Worm (Caenorhabditis elegans) whole organism, L3 larva: Measurements from ENCODE around the gene Y55F3BL.4.
A peak's percentile ranks its signal among the peaks of the same experiment; 100 is the strongest.

Experiments used
- R02D3.7 ChIP-seq: fragments of 150-350 bp; optimal IDR thresholded peaks from 2 replicates; lab custom pipeline; 2014; ENCODE audit warnings: missing biosample characterization, missing genetic modification characterization
- aly-2 ChIP-seq: fragments of 150-350 bp; optimal IDR thresholded peaks from 2 replicates; lab custom pipeline; 2014; ENCODE audit warnings: missing biosample characterization, missing genetic modification characterization
- ceh-82 ChIP-seq: fragments of 150-350 bp; optimal IDR thresholded peaks from 2 replicates; lab custom pipeline; 2014; ENCODE audit warnings: missing biosample characterization, missing genetic modification characterization
- ceh-9 ChIP-seq: sonication (generic microtip); optimal IDR thresholded peaks from 2 replicates; lab custom pipeline; 2018; ENCODE audit warnings: missing biosample characterization, missing genetic modification characterization
- egl-27 ChIP-seq: sonication (generic microtip); optimal IDR thresholded peaks from 4 replicates; lab custom pipeline; 2017; ENCODE audit warnings: missing biosample characterization, missing genetic modification reagents, missing genetic modification characterization
- egl-5 ChIP-seq: fragments of 150-350 bp; optimal IDR thresholded peaks from 2 replicates; lab custom pipeline; 2017; ENCODE audit warnings: missing biosample characterization, missing genetic modification reagents, missing genetic modification characterization, inconsistent platforms
- elt-1 ChIP-seq: fragments of 150-350 bp; optimal IDR thresholded peaks from 2 replicates; lab custom pipeline; 2014; ENCODE audit warnings: missing biosample characterization, missing genetic modification characterization
- elt-2 ChIP-seq: sonication (generic microtip); optimal IDR thresholded peaks from 2 replicates; lab custom pipeline; 2016; ENCODE audit warnings: missing genetic modification reagents, mild to moderate bottlenecking, missing genetic modification characterization, missing compliant biosample characterization
- elt-3 ChIP-seq, 3 experiments: fragments of 150-350 bp in 1 of 3; sonication (generic microtip) in 2 of 3; optimal IDR thresholded peaks; 2 replicates in 2 of 3; 4 replicates in 1 of 3; lab custom pipeline; 2014 to 2017; ENCODE audit warnings: missing biosample characterization in 3 of 3, missing genetic modification characterization in 3 of 3
- eor-1 ChIP-seq, 2 experiments: fragments of 150-350 bp; optimal IDR thresholded peaks; 2 replicates each; lab custom pipeline; 2014 to 2018; ENCODE audit warnings: missing biosample characterization in 2 of 2, missing genetic modification characterization in 2 of 2
- fkh-2 ChIP-seq: fragments of 150-350 bp; optimal IDR thresholded peaks from 2 replicates; lab custom pipeline; 2014; ENCODE audit warnings: missing biosample characterization, missing genetic modification reagents, missing genetic modification characterization
- fos-1 ChIP-seq: fragments of 150-350 bp; optimal IDR thresholded peaks from 2 replicates; lab custom pipeline; 2014; ENCODE audit warnings: missing biosample characterization, missing genetic modification characterization
- hmg-11 ChIP-seq: sonication (generic microtip); optimal IDR thresholded peaks from 2 replicates; lab custom pipeline; 2016; ENCODE audit warnings: missing genetic modification characterization, missing compliant biosample characterization
- lin-15B ChIP-seq: fragments of 150-350 bp; optimal IDR thresholded peaks from 2 replicates; lab custom pipeline; 2014; ENCODE audit warnings: missing biosample characterization, missing genetic modification characterization
- lsy-12 ChIP-seq: sonication (generic microtip); optimal IDR thresholded peaks from 2 replicates; lab custom pipeline; 2016; ENCODE audit warnings: mild to moderate bottlenecking, missing genetic modification characterization, missing compliant biosample characterization
- mdl-1 ChIP-seq: fragments of 150-350 bp; optimal IDR thresholded peaks from 2 replicates; lab custom pipeline; 2014; ENCODE audit warnings: missing biosample characterization, missing genetic modification characterization
- mml-1 ChIP-seq: fragments of 150-350 bp; sonication (generic microtip); optimal IDR thresholded peaks from 3 replicates; lab custom pipeline; 2014; ENCODE audit warnings: missing biosample characterization, missing genetic modification characterization
- nfya-1 ChIP-seq: sonication (generic microtip); optimal IDR thresholded peaks from 2 replicates; lab custom pipeline; 2017; ENCODE audit warnings: missing genetic modification characterization, mild to moderate bottlenecking, missing compliant biosample characterization, antibody characterized with exemption, moderate library complexity; ENCODE audit not compliant: insufficient read depth
- nhr-11 ChIP-seq: fragments of 150-350 bp; optimal IDR thresholded peaks from 2 replicates; lab custom pipeline; 2014; ENCODE audit warnings: missing biosample characterization, missing genetic modification characterization
- nhr-23 ChIP-seq: fragments of 150-350 bp; optimal IDR thresholded peaks from 2 replicates; lab custom pipeline; 2014; ENCODE audit warnings: missing biosample characterization, missing genetic modification reagents, missing genetic modification characterization
- nhr-43 ChIP-seq: sonication (generic microtip); optimal IDR thresholded peaks from 2 replicates; lab custom pipeline; 2016; ENCODE audit warnings: mild to moderate bottlenecking, missing genetic modification characterization, missing compliant biosample characterization; ENCODE audit not compliant: poor library complexity, severe bottlenecking
- nhr-67 ChIP-seq: fragments of 150-350 bp; optimal IDR thresholded peaks from 2 replicates; lab custom pipeline; 2014; ENCODE audit warnings: missing biosample characterization, missing genetic modification characterization
- nhr-76 ChIP-seq: fragments of 150-350 bp; sonication (generic microtip); optimal IDR thresholded peaks from 5 replicates; lab custom pipeline; 2014; ENCODE audit warnings: missing biosample characterization, missing genetic modification characterization
- pha-4 ChIP-seq: fragments of 150-350 bp; optimal IDR thresholded peaks from 2 replicates; lab custom pipeline; 2014; ENCODE audit warnings: missing biosample characterization, missing genetic modification reagents, missing genetic modification characterization
- pqm-1 ChIP-seq: fragments of 150-350 bp; optimal IDR thresholded peaks from 2 replicates; lab custom pipeline; 2017; ENCODE audit warnings: missing biosample characterization, missing genetic modification characterization, inconsistent platforms
- skn-1 ChIP-seq: fragments of 150-350 bp; optimal IDR thresholded peaks from 2 replicates; lab custom pipeline; 2014; ENCODE audit warnings: missing biosample characterization, missing genetic modification characterization
- snpc-4 ChIP-seq: fragments of 150-350 bp; optimal IDR thresholded peaks from 2 replicates; lab custom pipeline; 2014; ENCODE audit warnings: missing biosample characterization, missing genetic modification characterization
- unc-39 ChIP-seq: sonication (generic microtip); optimal IDR thresholded peaks from 4 replicates; lab custom pipeline; 2017; ENCODE audit warnings: missing biosample characterization, missing genetic modification characterization
- unc-62 ChIP-seq: fragments of 150-350 bp; sonication (generic microtip); optimal IDR thresholded peaks from 4 replicates; lab custom pipeline; 2014; ENCODE audit warnings: missing biosample characterization, missing genetic modification reagents, missing genetic modification characterization
- zag-1 ChIP-seq: fragments of 150-350 bp; optimal IDR thresholded peaks from 2 replicates; lab custom pipeline; 2014; ENCODE audit warnings: missing biosample characterization, missing genetic modification characterization
- ztf-11 ChIP-seq: fragments of 150-350 bp; optimal IDR thresholded peaks from 2 replicates; lab custom pipeline; 2014; ENCODE audit warnings: missing biosample characterization, missing genetic modification characterization
- ztf-4 ChIP-seq: fragments of 150-350 bp; optimal IDR thresholded peaks from 2 replicates; lab custom pipeline; 2014; ENCODE audit warnings: missing biosample characterization, missing genetic modification characterization

Gene Y55F3BL.4

DNA sequence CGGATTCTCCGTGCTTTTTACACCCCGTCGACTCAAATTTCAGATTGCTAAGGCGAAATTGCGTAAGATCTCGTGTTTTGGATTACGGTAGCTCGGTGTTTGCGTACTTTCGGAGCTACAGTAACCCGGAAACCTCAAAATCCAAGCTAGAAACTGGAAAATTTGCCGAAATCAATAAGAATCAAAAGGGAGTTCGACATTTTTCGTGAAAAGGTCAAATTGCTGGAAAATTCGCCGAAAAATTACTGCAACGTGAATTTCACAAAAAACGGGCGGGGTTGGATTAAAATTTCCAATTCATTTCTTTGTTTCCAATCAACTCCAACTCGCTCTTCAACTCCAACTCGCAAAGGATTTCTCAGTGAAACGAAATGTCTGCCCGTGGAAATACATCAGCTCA, 17.1 kb upstream of the Y55F3BL.4 start, which contains the start of gene F56B3.6:
Gene F56B3.6, plus strand, starts transcription at position 301 of the 400 bp plus-strand sequence.
- no peak for TF ChIP-seq nhr-67 (tag; lab: Kevin White, UChicago)
- no peak for TF ChIP-seq fkh-2 (tag; lab: Kevin White, UChicago)
- TF ChIP-seq elt-1: no peak
- no peak for TF ChIP-seq nhr-43
- no peak for TF ChIP-seq ceh-9 (tag; lab: Kevin White, UChicago)
- TF ChIP-seq nhr-23 (tag; lab: Kevin White, UChicago): no peak
- no peak for TF ChIP-seq ceh-82
- TF ChIP-seq eor-1 (tag; optimal IDR thresholded peaks at IDR 0.05; lab: Kevin White, UChicago): no peak
- TF ChIP-seq unc-39: no peak
- no peak for TF ChIP-seq lsy-12 (tag; lab: Kevin White, UChicago)
- no peak for TF ChIP-seq ztf-11 (tag; lab: Kevin White, UChicago)
- no peak for TF ChIP-seq snpc-4 (tag; lab: Kevin White, UChicago)
- no peak for TF ChIP-seq R02D3.7
- TF ChIP-seq fos-1 (tag; lab: Kevin White, UChicago): no peak
- TF ChIP-seq lin-15B (tag; lab: Kevin White, UChicago): no peak
- TF ChIP-seq nhr-11 (tag; lab: Kevin White, UChicago): no peak

DNA sequence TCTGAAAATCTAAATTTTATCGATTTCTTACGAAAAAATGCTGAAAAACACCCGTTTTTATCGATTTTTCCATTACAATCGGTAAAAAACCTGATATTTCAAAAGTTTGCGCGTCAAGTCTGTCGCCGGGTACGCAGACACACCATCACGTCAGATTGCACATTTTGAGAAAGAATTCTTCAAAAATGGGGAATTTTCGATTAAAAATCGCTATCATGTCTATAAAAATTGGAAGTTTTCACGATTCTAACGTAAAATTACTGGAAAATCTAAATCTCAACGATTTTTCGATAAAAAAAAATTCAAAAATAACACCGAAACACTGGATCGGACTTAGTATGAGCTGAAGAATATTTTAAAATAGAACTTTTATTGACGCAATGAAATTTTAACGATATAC, 10.6 kb upstream of the Y55F3BL.4 start, which contains the start of gene F56B3.4:
Gene F56B3.4, minus strand, starts transcription at position 1 of the 400 bp plus-strand sequence.
- TF ChIP-seq egl-27: no peak

DNA sequence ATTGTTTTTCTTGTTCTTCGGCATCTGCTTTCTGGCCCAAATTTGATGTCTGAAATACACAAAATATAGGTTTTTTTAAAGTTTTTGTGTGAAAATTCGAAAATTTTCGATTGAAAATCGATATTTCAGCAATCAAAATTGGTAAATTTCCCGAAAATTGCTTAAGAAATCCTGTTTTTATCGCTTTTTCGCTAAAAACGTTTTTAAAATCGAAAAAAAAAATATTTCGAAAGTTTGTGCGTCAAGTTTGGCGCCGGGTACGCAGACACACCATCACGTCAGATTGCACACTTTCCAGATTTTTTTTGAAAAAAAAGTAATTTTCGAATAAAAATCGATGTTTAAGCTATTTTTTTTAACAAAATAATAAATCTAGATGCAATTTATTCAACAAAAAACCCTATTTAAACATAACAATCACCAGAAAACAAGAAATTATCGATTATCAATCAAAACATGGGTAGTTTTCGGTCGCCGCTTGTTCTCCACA, 9.5 kb upstream of the Y55F3BL.4 start, which contains the start of gene skr-18:
Gene skr-18, minus strand, starts transcription at position 51 of the 490 bp plus-strand sequence.
- TF ChIP-seq unc-62 (GFP tag; lab: Kevin White, UChicago) (no peak), snpc-4 (tag; lab: Kevin White, UChicago) (no peak), mdl-1 (tag; lab: Kevin White, UChicago) (no peak), ztf-4 (tag; lab: Kevin White, UChicago) (no peak), egl-5 (tag; lab: Kevin White, UChicago) (no peak), nhr-23 (tag; lab: Kevin White, UChicago) (no peak), nhr-43 (no peak), fos-1 (tag; lab: Kevin White, UChicago) (no peak), zag-1 (tag; lab: Kevin White, UChicago) (no peak), unc-39 (no peak)

DNA sequence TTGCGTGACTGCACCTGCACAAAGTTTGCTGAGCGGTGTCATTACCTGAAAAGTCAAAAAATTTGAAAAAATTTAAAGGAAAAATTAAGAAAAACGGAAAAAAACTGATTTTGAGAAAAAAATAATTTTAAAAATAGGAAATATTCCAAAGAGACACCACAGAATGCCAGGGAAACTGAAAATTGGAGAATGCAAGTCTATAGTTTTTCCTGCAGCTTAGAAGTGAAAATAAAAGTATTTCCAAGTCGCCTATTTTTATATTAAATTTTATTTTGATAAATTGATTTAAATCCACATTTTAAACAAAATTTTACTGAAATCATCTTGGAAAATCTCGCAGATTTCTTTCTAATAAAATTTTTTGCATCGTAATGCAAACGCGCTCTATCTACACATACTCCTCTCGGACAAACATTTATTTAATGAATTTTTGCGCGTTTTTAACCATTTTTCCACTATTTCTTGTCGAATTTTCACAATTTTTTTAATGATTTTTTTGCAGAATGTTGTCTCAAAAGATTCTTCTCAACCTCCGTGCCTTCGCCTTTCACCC, 8.3 kb upstream of the Y55F3BL.4 start, which contains the start of the genes F56B3.11 and ech-5:
Gene F56B3.11, minus strand, starts transcription at position 51 of the 553 bp plus-strand sequence.
Gene ech-5, plus strand, starts transcription at position 503 of the 553 bp plus-strand sequence.
- TF ChIP-seq nhr-23 (tag; lab: Kevin White, UChicago) (peak; percentile 73), elt-2 (tag; lab: Kevin White, UChicago) (peak; percentile 41), lsy-12 (tag; lab: Kevin White, UChicago) (peak; percentile 75), zag-1 (tag; lab: Kevin White, UChicago) (no peak), elt-1 (peak; percentile 81), elt-3 (tag; optimal IDR thresholded peaks at IDR 0.05; lab: Kevin White, UChicago) (no peak), nhr-43 (no peak), nfya-1 (peak; percentile 28), hmg-11 (tag; lab: Kevin White, UChicago) (peak; percentile 75), skn-1 (tag; lab: Kevin White, UChicago) (peak; percentile 61), pha-4 (peak; percentile 74), pqm-1 (tag; lab: Kevin White, UChicago) (peak; percentile 20), eor-1 (tag; optimal IDR thresholded peaks at IDR 0.05; lab: Kevin White, UChicago) (peak in 1 of 2 experiments; percentile 10), lin-15B (tag; lab: Kevin White, UChicago) (peak; percentile 92), snpc-4 (tag; lab: Kevin White, UChicago) (peak; percentile 2), nhr-76 (tag; lab: Kevin White, UChicago) (no peak)
- TF ChIP-seq, all 47 proteins: peak for 12

DNA sequence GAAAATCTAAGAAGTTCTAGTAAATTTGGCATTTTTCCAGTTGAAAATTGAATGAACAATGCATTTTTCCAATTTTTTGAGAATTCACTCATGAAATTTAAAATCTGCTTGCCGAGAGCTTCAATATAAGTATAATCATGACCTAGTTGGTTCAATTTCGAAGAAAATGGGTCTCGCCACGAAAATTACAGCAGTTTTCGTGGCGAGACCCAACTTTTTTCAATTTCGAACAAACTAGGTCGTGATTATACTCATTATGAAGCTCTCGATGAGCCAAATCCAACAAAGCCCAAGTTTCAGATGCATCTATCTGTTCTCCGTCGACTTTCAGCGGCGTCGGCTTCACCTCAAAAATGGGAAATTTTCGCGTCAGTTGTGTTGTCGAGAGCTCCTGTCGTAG, 4.4 kb upstream of the Y55F3BL.4 start, which contains the start of gene mrpl-46:
Gene mrpl-46, plus strand, starts transcription at position 301 of the 400 bp plus-strand sequence.
- no peak for TF ChIP-seq lin-15B (tag; lab: Kevin White, UChicago)
- TF ChIP-seq fos-1 (tag; lab: Kevin White, UChicago): no peak
- TF ChIP-seq mml-1 (tag; lab: Kevin White, UChicago): no peak
- no peak for TF ChIP-seq pha-4
- TF ChIP-seq aly-2: no peak
- TF ChIP-seq, all 47 proteins: peak for 0
